Worm (Caenorhabditis elegans) whole organism, L4 larva: ENCODE data around the gene F43C11.7.
A peak's percentile ranks its signal among the peaks of the same experiment; 100 is the strongest.

Experiments
- T20F7.1 ChIP-seq: fragments of 200-800 bp; sonication (Bioruptor generic); optimal IDR thresholded peaks from 2 replicates; lab custom pipeline; 2018; ENCODE audit warnings: mild to moderate bottlenecking, missing genetic modification characterization, missing compliant biosample characterization
- ama-1 ChIP-seq: fragments of 150-350 bp; optimal IDR thresholded peaks from 2 replicates; lab custom pipeline; 2014; ENCODE audit warnings: inconsistent platforms, mixed read lengths
- attf-4 ChIP-seq: sonication (generic microtip); optimal IDR thresholded peaks from 3 replicates; lab custom pipeline; 2017; ENCODE audit warnings: missing biosample characterization, missing genetic modification characterization
- ceh-82 ChIP-seq: sonication (generic microtip); optimal IDR thresholded peaks from 2 replicates; lab custom pipeline; 2017; ENCODE audit warnings: missing biosample characterization, missing genetic modification characterization
- lin-13 ChIP-seq: fragments of 150-350 bp; optimal IDR thresholded peaks from 2 replicates; lab custom pipeline; 2014; ENCODE audit warnings: missing biosample characterization, missing genetic modification reagents, missing genetic modification characterization
- lin-15B ChIP-seq: fragments of 150-350 bp; sonication (generic microtip); optimal IDR thresholded peaks from 3 replicates; lab custom pipeline; 2014; ENCODE audit warnings: missing biosample characterization, missing genetic modification characterization
- nhr-10 ChIP-seq: fragments of 150-350 bp; optimal IDR thresholded peaks from 2 replicates; lab custom pipeline; 2014; ENCODE audit warnings: missing biosample characterization, missing genetic modification characterization
- nhr-76 ChIP-seq: fragments of 150-350 bp; optimal IDR thresholded peaks from 2 replicates; lab custom pipeline; 2014; ENCODE audit warnings: missing biosample characterization, missing genetic modification characterization
- sdz-12 ChIP-seq: fragments of 200-800 bp; sonication (Bioruptor generic); optimal IDR thresholded peaks from 2 replicates; lab custom pipeline; 2018; ENCODE audit warnings: mild to moderate bottlenecking, missing genetic modification characterization, missing compliant biosample characterization
- skn-1 ChIP-seq: fragments of 150-350 bp; optimal IDR thresholded peaks from 2 replicates; lab custom pipeline; 2014; ENCODE audit warnings: missing biosample characterization, missing genetic modification characterization
- tag-97 ChIP-seq: fragments of 200-800 bp; sonication (Bioruptor generic); IDR thresholded peaks from 2 replicates; pipeline ENCODE4 v1.3.6; 2022; ENCODE audit warnings: missing genetic modification characterization, missing compliant biosample characterization
- unc-62 ChIP-seq, 3 experiments: fragments of 150-350 bp in 1 of 3; sonication (generic microtip); optimal IDR thresholded peaks in 2 of 3; peaks in 1 of 3; 1 replicate in 1 of 3; 2 replicates in 2 of 3; lab custom pipeline; 2014 to 2017; ENCODE audit warnings: missing biosample characterization in 3 of 3, missing genetic modification characterization in 3 of 3, missing genetic modification reagents in 3 of 3, missing genotype in 1 of 3

DNA sequence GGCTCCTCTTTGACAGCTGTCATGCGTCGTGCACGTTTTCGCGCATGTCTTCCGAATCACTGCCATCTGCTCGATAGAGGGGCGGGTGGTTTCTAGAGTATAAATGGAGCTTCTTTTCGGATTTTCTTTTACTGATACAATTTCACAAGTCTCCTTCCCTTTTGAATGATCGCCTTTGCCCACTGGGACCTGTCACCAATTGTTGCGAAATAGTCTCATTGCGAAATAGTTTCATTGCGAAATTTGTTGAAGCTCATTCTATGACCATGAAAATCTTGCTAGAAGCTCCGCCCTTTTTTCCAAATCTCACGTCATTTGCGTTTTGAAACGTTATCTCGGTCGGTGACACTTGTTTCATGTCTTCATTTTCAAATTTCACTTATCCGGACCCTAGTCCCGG lies 46.3 kb upstream of the F43C11.7 start:
- TF ChIP-seq lin-13 (GFP tag; lab: Kevin White, UChicago) (no peak), attf-4 (tag; lab: Kevin White, UChicago) (no peak), nhr-10 (tag; lab: Kevin White, UChicago) (no peak), lin-15B (tag; lab: Kevin White, UChicago) (no peak), skn-1 (no peak), T20F7.1 (no peak), nhr-76 (tag; lab: Kevin White, UChicago) (no peak), ceh-82 (tag; lab: Kevin White, UChicago) (no peak), unc-62 (GFP tag; optimal IDR thresholded peaks at IDR 0.05 in 1 of 2; lab: Kevin White, UChicago) (peak in 1 of 2 experiments; percentile 95), unc-62 (tag; optimal IDR thresholded peaks at IDR 0.05; lab: Kevin White, UChicago) (no peak), tag-97 (GFP tag; lab: Robert Waterston, UW) (no peak), ama-1 (lab: Kevin White, UChicago) (no peak), sdz-12 (GFP tag; lab: Kevin White, UChicago) (no peak)
